Fruit fly (Drosophila melanogaster) whole organism, embryonic: ENCODE results near the gene Npc2f.
A peak's percentile ranks its signal among the peaks of the same experiment; 100 is the strongest.

Experiments
- ATbp ChIP-seq: fragments of 200-800 bp; sonication (Bioruptor generic); optimal IDR thresholded peaks from 2 replicates; lab custom pipeline; 2017; ENCODE audit warnings: missing biosample characterization, mild to moderate bottlenecking, missing genetic modification characterization, missing genetic modification reagents
- Adf1 ChIP-seq: fragments of 200-800 bp; sonication (Bioruptor generic); IDR thresholded peaks from 2 replicates; pipeline ENCODE4 v1.3.6; 2022; ENCODE audit warnings: missing biosample characterization, missing genetic modification characterization
- CG11398 ChIP-seq: fragments of 200-800 bp; sonication (Bioruptor generic); optimal IDR thresholded peaks from 2 replicates; lab custom pipeline; 2016; ENCODE audit warnings: missing biosample characterization, missing genetic modification characterization
- CG11504 ChIP-seq: fragments of 200-800 bp; sonication (Bioruptor generic); optimal IDR thresholded peaks from 3 replicates; lab custom pipeline; 2019; ENCODE audit warnings: missing biosample characterization, mild to moderate bottlenecking, missing genetic modification characterization, moderate library complexity
- CG11560 ChIP-seq: fragments of 200-800 bp; sonication (Bioruptor generic); IDR thresholded peaks from 3 replicates; pipeline ENCODE4 v1.3.6; 2022; ENCODE audit warnings: missing biosample characterization, missing genetic modification characterization
- CG12219 ChIP-seq: fragments of 200-800 bp; sonication (Bioruptor generic); optimal IDR thresholded peaks from 3 replicates; lab custom pipeline; 2018; ENCODE audit warnings: missing biosample characterization, mild to moderate bottlenecking, missing genetic modification characterization
- CG14860 ChIP-seq: fragments of 200-800 bp; sonication (Bioruptor generic); IDR thresholded peaks from 3 replicates; pipeline ENCODE4 v1.3.6; 2022; ENCODE audit warnings: missing biosample characterization, missing genetic modification characterization; ENCODE audit not compliant: partially characterized antibody
- CG15269 ChIP-seq: fragments of 200-800 bp; sonication (Bioruptor generic); optimal IDR thresholded peaks from 2 replicates; lab custom pipeline; 2018; ENCODE audit warnings: missing biosample characterization, mild to moderate bottlenecking, missing genetic modification characterization, moderate library complexity
- CG15601 ChIP-seq: fragments of 200-800 bp; sonication (Bioruptor generic); optimal IDR thresholded peaks from 3 replicates; lab custom pipeline; 2019; ENCODE audit warnings: missing biosample characterization, mild to moderate bottlenecking, missing genetic modification characterization, moderate library complexity
- CG16813 ChIP-seq: fragments of 200-800 bp; sonication (Bioruptor generic); IDR thresholded peaks from 3 replicates; pipeline ENCODE4 v1.3.6; 2022; ENCODE audit warnings: missing biosample characterization, missing genetic modification characterization; ENCODE audit not compliant: partially characterized antibody
- CG30431 ChIP-seq: fragments of 200-800 bp; sonication (Bioruptor generic); optimal IDR thresholded peaks from 2 replicates; lab custom pipeline; 2017; ENCODE audit warnings: missing biosample characterization, missing genetic modification characterization
- CG31441 ChIP-seq: fragments of 200-800 bp; sonication (Bioruptor generic); IDR thresholded peaks from 2 replicates; pipeline ENCODE4 v1.3.6; 2022; ENCODE audit warnings: missing biosample characterization, missing genetic modification characterization
- CG34422 ChIP-seq: fragments of 200-800 bp; sonication (Bioruptor generic); IDR thresholded peaks from 3 replicates; pipeline ENCODE4 v1.3.6; 2022; ENCODE audit warnings: missing biosample characterization, missing genetic modification characterization
- CG3726 ChIP-seq: fragments of 200-800 bp; sonication (Bioruptor generic); IDR thresholded peaks from 3 replicates; pipeline ENCODE4, ENCODE4 v1.3.6; 2022; ENCODE audit warnings: missing biosample characterization, missing genetic modification characterization
- CG6175 ChIP-seq: fragments of 200-800 bp; sonication (Bioruptor generic); IDR thresholded peaks from 3 replicates; pipeline ENCODE4 v1.3.6; 2022; ENCODE audit warnings: missing biosample characterization, missing genetic modification characterization
- CG6765 ChIP-seq: fragments of 200-800 bp; sonication (Bioruptor generic); optimal IDR thresholded peaks from 3 replicates; lab custom pipeline; 2017; ENCODE audit warnings: missing biosample characterization, mild to moderate bottlenecking, missing genetic modification characterization
- CG6791 ChIP-seq: fragments of 200-800 bp; sonication (Bioruptor generic); IDR thresholded peaks from 3 replicates; pipeline ENCODE4 v1.3.6; 2022; ENCODE audit warnings: missing biosample characterization, missing genetic modification characterization; ENCODE audit not compliant: partially characterized antibody
- CG6813 ChIP-seq: fragments of 200-800 bp; sonication (Bioruptor generic); optimal IDR thresholded peaks from 2 replicates; lab custom pipeline; 2017; ENCODE audit warnings: missing biosample characterization, missing genetic modification characterization, mild to moderate bottlenecking, moderate library complexity, missing genetic modification reagents
- CG7271 ChIP-seq: fragments of 200-800 bp; sonication (Bioruptor generic); optimal IDR thresholded peaks from 2 replicates; lab custom pipeline; 2018; ENCODE audit warnings: missing biosample characterization, mild to moderate bottlenecking, missing genetic modification characterization, moderate library complexity
- CG7745 ChIP-seq: fragments of 200-800 bp; sonication (Bioruptor generic); optimal IDR thresholded peaks from 2 replicates; lab custom pipeline; 2018; ENCODE audit warnings: missing biosample characterization, mild to moderate bottlenecking, missing genetic modification characterization, moderate library complexity
- CG7963 ChIP-seq: fragments of 200-800 bp; sonication (Bioruptor generic); IDR thresholded peaks from 3 replicates; pipeline ENCODE4 v1.3.6; 2022; ENCODE audit warnings: missing biosample characterization, missing genetic modification characterization; ENCODE audit not compliant: partially characterized antibody
- CG8478 ChIP-seq: fragments of >200 bp; optimal IDR thresholded peaks from 2 replicates; lab custom pipeline; 2018
- Gsc ChIP-seq: fragments of 200-800 bp; sonication (Bioruptor generic); IDR thresholded peaks from 2 replicates; pipeline ENCODE4 v1.3.6; 2022; ENCODE audit warnings: missing biosample characterization, missing genetic modification characterization
- Hsf ChIP-seq: fragments of 200-800 bp; sonication (Bioruptor generic); optimal IDR thresholded peaks from 3 replicates; lab custom pipeline; 2016; ENCODE audit warnings: missing biosample characterization, missing genetic modification characterization
- Mes4 ChIP-seq: fragments of 200-800 bp; sonication (Bioruptor generic); optimal IDR thresholded peaks from 2 replicates; lab custom pipeline; 2016; ENCODE audit warnings: missing biosample characterization, missing genetic modification characterization
- Side ChIP-seq: fragments of 200-800 bp; sonication (Bioruptor generic); optimal IDR thresholded peaks from 2 replicates; lab custom pipeline; 2016; ENCODE audit warnings: missing biosample characterization, missing genetic modification characterization
- Sox100B ChIP-seq: fragments of 200-800 bp; sonication (Bioruptor generic); optimal IDR thresholded peaks from 3 replicates; lab custom pipeline; 2018; ENCODE audit warnings: missing biosample characterization, mild to moderate bottlenecking, missing genetic modification characterization
- Sry-δ ChIP-seq: fragments of 200-800 bp; sonication (Bioruptor generic); optimal IDR thresholded peaks from 2 replicates; lab custom pipeline; 2016; ENCODE audit warnings: missing biosample characterization, missing genetic modification characterization
- az2 ChIP-seq: fragments of 200-800 bp; sonication (Bioruptor generic); optimal IDR thresholded peaks from 3 replicates; lab custom pipeline; 2016; ENCODE audit warnings: missing biosample characterization, missing genetic modification characterization
- cato ChIP-seq: fragments of 200-800 bp; sonication (Bioruptor generic); optimal IDR thresholded peaks from 2 replicates; lab custom pipeline; 2016; ENCODE audit warnings: missing biosample characterization, missing genetic modification characterization, borderline replicate concordance
- esg ChIP-seq: fragments of 200-800 bp; sonication (Bioruptor generic); conservative IDR thresholded peaks from 2 replicates; pipeline ENCODE4 v1.3.6; 2022; ENCODE audit warnings: missing biosample characterization, missing genetic modification characterization
- eve ChIP-seq, 2 experiments: fragments of >200 bp; optimal IDR thresholded peaks; 2 replicates each; lab custom pipeline; 2017; ENCODE audit warnings: missing biosample characterization in 2 of 2, missing genetic modification characterization in 2 of 2
- fd96Cb ChIP-seq: fragments of 200-800 bp; sonication (Bioruptor generic); optimal IDR thresholded peaks from 2 replicates; lab custom pipeline; 2018; ENCODE audit warnings: missing biosample characterization, mild to moderate bottlenecking, missing genetic modification characterization, moderate library complexity
- grn ChIP-seq: fragments of 200-800 bp; sonication (Bioruptor generic); optimal IDR thresholded peaks from 3 replicates; lab custom pipeline; 2017; ENCODE audit warnings: missing biosample characterization, missing genetic modification characterization
- hth ChIP-seq: fragments of >200 bp; optimal IDR thresholded peaks from 2 replicates; lab custom pipeline; 2017; ENCODE audit warnings: inconsistent platforms
- jumu ChIP-seq: fragments of 200-800 bp; sonication (Bioruptor generic); optimal IDR thresholded peaks from 3 replicates; lab custom pipeline; 2016; ENCODE audit warnings: missing biosample characterization, missing genetic modification characterization
- rib ChIP-seq: fragments of 200-800 bp; sonication (Bioruptor generic); IDR thresholded peaks from 2 replicates; pipeline ENCODE4 v1.3.6; 2022; ENCODE audit warnings: missing biosample characterization, missing genetic modification characterization
- run ChIP-seq: fragments of 200-800 bp; sonication (Bioruptor generic); optimal IDR thresholded peaks from 3 replicates; lab custom pipeline; 2018; ENCODE audit warnings: missing biosample characterization, mild to moderate bottlenecking, missing genetic modification characterization
- seq ChIP-seq: fragments of 200-800 bp; sonication (Bioruptor generic); IDR thresholded peaks from 2 replicates; pipeline ENCODE4 v1.3.6; 2022; ENCODE audit warnings: missing biosample characterization, missing genetic modification characterization
- sisA ChIP-seq: fragments of 200-800 bp; sonication (Bioruptor generic); IDR thresholded peaks from 2 replicates; pipeline ENCODE4 v1.3.6; 2022; ENCODE audit warnings: missing biosample characterization, missing genetic modification characterization
- slp2 ChIP-seq: fragments of 200-800 bp; sonication (Bioruptor generic); optimal IDR thresholded peaks from 2 replicates; lab custom pipeline; 2016; ENCODE audit warnings: missing biosample characterization, missing genetic modification characterization
- so ChIP-seq: fragments of 200-800 bp; sonication (Bioruptor generic); IDR thresholded peaks from 3 replicates; pipeline ENCODE4 v1.3.6; 2022; ENCODE audit warnings: missing biosample characterization, missing genetic modification characterization
- toy ChIP-seq: fragments of 200-800 bp; sonication (Bioruptor generic); IDR thresholded peaks from 2 replicates; pipeline ENCODE4 v1.3.6; 2022; ENCODE audit warnings: missing biosample characterization, missing genetic modification characterization
- twi ChIP-seq: fragments of 200-800 bp; optimal IDR thresholded peaks from 2 replicates; lab custom pipeline; 2019; ENCODE audit warnings: missing biosample characterization, mild to moderate bottlenecking, missing genetic modification characterization, moderate library complexity
- tx ChIP-seq: fragments of 200-800 bp; sonication (Bioruptor generic); optimal IDR thresholded peaks from 2 replicates; lab custom pipeline; 2016; ENCODE audit warnings: missing biosample characterization, missing genetic modification characterization
- vfl ChIP-seq: fragments of 200-800 bp; sonication (Bioruptor generic); optimal IDR thresholded peaks from 2 replicates; lab custom pipeline; 2016; ENCODE audit warnings: missing biosample characterization, missing genetic modification characterization
- vvl ChIP-seq: fragments of 200-800 bp; sonication (Bioruptor generic); IDR thresholded peaks from 2 replicates; pipeline ENCODE4 v1.3.6; 2022; ENCODE audit warnings: missing biosample characterization, missing genetic modification characterization
- z ChIP-seq: fragments of 200-800 bp; sonication (Bioruptor generic); IDR thresholded peaks from 3 replicates; pipeline ENCODE4 v1.3.6; 2022; ENCODE audit warnings: missing biosample characterization, missing genetic modification characterization

Gene Npc2f

dm6 chr3R:24099039-24100026 lies 38.4 kb upstream of the Npc2f start (continued):
- TF ChIP-seq Sox100B (GFP tag; lab: Kevin White, UChicago) (peak; percentile 21), ATbp (peak; percentile 40), twi (tag; lab: Kevin White, UChicago) (peak; percentile 48), CG8478 (lab: Kevin White, UChicago) (no peak), CG34422 (GFP tag; lab: Robert Waterston, UW) (peak; percentile 89), CG11560 (peak; percentile 60; the same call in 2 of the 3 replicates), cato (GFP tag; lab: Kevin White, UChicago) (peak; percentile 36), CG12219 (GFP tag; lab: Kevin White, UChicago) (peak; percentile 75), Hsf (GFP tag; lab: Kevin White, UChicago) (peak; percentile 83), Adf1 (GFP tag; lab: Robert Waterston, UW) (peak; percentile 32; the same call in 1 of the 2 replicates), tx (peak; percentile 76), Side (GFP tag; lab: Kevin White, UChicago) (peak; percentile 69), eve (GFP tag; optimal IDR thresholded peaks at IDR 0.05; lab: Kevin White, UChicago) (peak in 1 of 2 experiments; percentile 56), grn (GFP tag; lab: Kevin White, UChicago) (peak; percentile 47), Sry-δ (peak; percentile 44), seq (peak; percentile 85), CG7963 (GFP tag; lab: Robert Waterston, UW) (no peak), CG3726 (GFP tag; lab: Robert Waterston, UW) (peak; percentile 84), toy (GFP tag; lab: Robert Waterston, UW) (no peak), az2 (peak; percentile 85), CG6175 (GFP tag; lab: Robert Waterston, UW) (peak; percentile 58; the same call in 1 of the 3 replicates), fd96Cb (peak; percentile 74), CG6813 (GFP tag; lab: Kevin White, UChicago) (peak; percentile 64), esg (GFP tag; lab: Robert Waterston, UW) (peak; percentile 77), run (no peak), CG31441 (GFP tag; lab: Robert Waterston, UW) (peak; percentile 51), hth (no peak), so (GFP tag; lab: Robert Waterston, UW) (peak; percentile 78), CG6765 (GFP tag; lab: Kevin White, UChicago) (peak; percentile 13), z (GFP tag; lab: Robert Waterston, UW) (no peak), CG6791 (no peak), CG7271 (tag; lab: Kevin White, UChicago) (no peak), CG7745 (tag; lab: Kevin White, UChicago) (no peak), CG14860 (GFP tag; lab: Robert Waterston, UW) (no peak), CG11504 (peak; percentile 82), CG15269 (tag; lab: Kevin White, UChicago) (peak; percentile 84), Mes4 (peak; percentile 50), sisA (GFP tag; lab: Robert Waterston, UW) (peak; percentile 79), jumu (GFP tag; lab: Kevin White, UChicago) (peak; percentile 71), CG15601 (tag; lab: Kevin White, UChicago) (peak; percentile 58), slp2 (GFP tag; lab: Kevin White, UChicago) (peak; percentile 65), vvl (GFP tag; lab: Robert Waterston, UW) (peak; percentile 89), vfl (GFP tag; lab: Kevin White, UChicago) (peak; percentile 23), CG11398 (GFP tag; lab: Kevin White, UChicago) (peak; percentile 71), rib (GFP tag; lab: Robert Waterston, UW) (peak; percentile 47; the same call in 1 of the 2 replicates), CG30431 (GFP tag; lab: Kevin White, UChicago) (peak; percentile 69), CG16813 (GFP tag; lab: Robert Waterston, UW) (no peak), Gsc (GFP tag; lab: Robert Waterston, UW) (peak; percentile 43; the same call in 1 of the 2 replicates)
